Fruit fly (Drosophila melanogaster) whole organism, embryonic: ENCODE results near the gene spidey.

Experiments
- Adf1 ChIP-seq: fragments of 200-800 bp; sonication (Bioruptor generic); IDR thresholded peaks from 2 replicates; pipeline ENCODE4 v1.3.6; 2022; ENCODE audit warnings: missing biosample characterization, missing genetic modification characterization
- Bgb ChIP-seq: fragments of 200-800 bp; sonication (Bioruptor generic); IDR thresholded peaks from 2 replicates; pipeline ENCODE4 v1.3.6; 2022; ENCODE audit warnings: missing biosample characterization, missing genetic modification characterization; ENCODE audit not compliant: partially characterized antibody
- Blimp-1 ChIP-seq: fragments of 200-800 bp; sonication (Bioruptor generic); optimal IDR thresholded peaks from 3 replicates; lab custom pipeline; 2018; ENCODE audit warnings: missing biosample characterization, missing genetic modification characterization, mild to moderate bottlenecking, moderate library complexity, missing genetic modification reagents
- CG10274 ChIP-seq: fragments of 200-800 bp; sonication (Bioruptor generic); optimal IDR thresholded peaks from 3 replicates; lab custom pipeline; 2017; ENCODE audit warnings: missing biosample characterization, mild to moderate bottlenecking, missing genetic modification characterization
- CG10321 ChIP-seq: fragments of 200-800 bp; sonication (Bioruptor generic); IDR thresholded peaks from 2 replicates; pipeline ENCODE4 v1.3.6; 2022; ENCODE audit warnings: missing biosample characterization, missing genetic modification characterization
- CG11247 ChIP-seq: fragments of 200-800 bp; sonication (Bioruptor generic); IDR thresholded peaks from 2 replicates; pipeline ENCODE4 v1.3.6; 2022; ENCODE audit warnings: missing biosample characterization, missing genetic modification characterization
- CG15514 ChIP-seq: fragments of 200-800 bp; sonication (Bioruptor generic); optimal IDR thresholded peaks from 3 replicates; lab custom pipeline; 2017; ENCODE audit warnings: missing biosample characterization, missing genetic modification characterization, mild to moderate bottlenecking, moderate library complexity, missing genetic modification reagents
- CG17912 ChIP-seq: fragments of 200-800 bp; sonication (Bioruptor generic); optimal IDR thresholded peaks from 2 replicates; lab custom pipeline; 2018; ENCODE audit warnings: missing biosample characterization, mild to moderate bottlenecking, missing genetic modification characterization
- CG18619 ChIP-seq: fragments of 200-800 bp; sonication (Bioruptor generic); optimal IDR thresholded peaks from 3 replicates; lab custom pipeline; 2017; ENCODE audit warnings: missing biosample characterization, mild to moderate bottlenecking, missing genetic modification characterization
- CG2875 ChIP-seq: fragments of 200-800 bp; sonication (Bioruptor generic); optimal IDR thresholded peaks from 2 replicates; lab custom pipeline; 2017; ENCODE audit warnings: missing biosample characterization, mild to moderate bottlenecking, missing genetic modification characterization, missing genetic modification reagents
- CG43689 ChIP-seq: fragments of 200-800 bp; sonication (Bioruptor generic); IDR thresholded peaks from 2 replicates; pipeline ENCODE4 v1.3.6; 2022; ENCODE audit warnings: missing biosample characterization, missing genetic modification characterization
- CG7928 ChIP-seq: fragments of 200-800 bp; sonication (Bioruptor generic); optimal IDR thresholded peaks from 2 replicates; lab custom pipeline; 2017; ENCODE audit warnings: missing biosample characterization, mild to moderate bottlenecking, missing genetic modification characterization
- CG7987 ChIP-seq: fragments of 200-800 bp; sonication (Bioruptor generic); optimal IDR thresholded peaks from 2 replicates; lab custom pipeline; 2018; ENCODE audit warnings: missing biosample characterization, mild to moderate bottlenecking, missing genetic modification characterization, moderate library complexity
- Deaf1 ChIP-seq: fragments of 200-800 bp; optimal IDR thresholded peaks from 3 replicates; lab custom pipeline; 2019; ENCODE audit warnings: missing biosample characterization, mild to moderate bottlenecking, missing genetic modification characterization, moderate library complexity
- Dref ChIP-seq: fragments of 200-800 bp; sonication (Bioruptor generic); IDR thresholded peaks from 2 replicates; pipeline ENCODE4 v1.3.6; 2022; ENCODE audit warnings: missing biosample characterization, missing genetic modification characterization
- Gsc ChIP-seq: fragments of 200-800 bp; sonication (Bioruptor generic); IDR thresholded peaks from 2 replicates; pipeline ENCODE4 v1.3.6; 2022; ENCODE audit warnings: missing biosample characterization, missing genetic modification characterization
- H2.0 ChIP-seq: fragments of 200-800 bp; sonication (Bioruptor generic); IDR thresholded peaks from 2 replicates; pipeline ENCODE4 v1.3.6; 2022; ENCODE audit warnings: missing biosample characterization, missing genetic modification characterization
- Lhr ChIP-seq: fragments of 200-800 bp; sonication (Bioruptor generic); optimal IDR thresholded peaks from 3 replicates; lab custom pipeline; 2017; ENCODE audit warnings: mild to moderate bottlenecking, missing biosample characterization, missing genetic modification reagents, missing genetic modification characterization
- Lim3 ChIP-seq: fragments of 200-800 bp; sonication (Bioruptor generic); IDR thresholded peaks from 2 replicates; pipeline ENCODE4 v1.3.6; 2022; ENCODE audit warnings: missing biosample characterization, missing genetic modification characterization
- MTF-1 ChIP-seq: fragments of 200-800 bp; sonication (Bioruptor generic); optimal IDR thresholded peaks from 2 replicates; lab custom pipeline; 2018; ENCODE audit warnings: missing biosample characterization, mild to moderate bottlenecking, missing genetic modification characterization, borderline replicate concordance
- NC2α ChIP-seq: fragments of 200-800 bp; sonication (Bioruptor generic); optimal IDR thresholded peaks from 2 replicates; lab custom pipeline; 2016; ENCODE audit warnings: missing biosample characterization, missing genetic modification characterization
- Nf-YB ChIP-seq: fragments of 200-800 bp; sonication (Bioruptor generic); optimal IDR thresholded peaks from 3 replicates; lab custom pipeline; 2019; ENCODE audit warnings: missing biosample characterization, mild to moderate bottlenecking, missing genetic modification characterization, moderate library complexity
- PHDP ChIP-seq: fragments of 200-800 bp; sonication (Bioruptor generic); optimal IDR thresholded peaks from 3 replicates; lab custom pipeline; 2018; ENCODE audit warnings: missing biosample characterization, mild to moderate bottlenecking, missing genetic modification characterization, moderate library complexity
- Spps ChIP-seq: fragments of 200-800 bp; sonication (Bioruptor generic); optimal IDR thresholded peaks from 2 replicates; lab custom pipeline; 2018; ENCODE audit warnings: missing biosample characterization, mild to moderate bottlenecking, missing genetic modification characterization
- abd-A ChIP-seq: fragments of 200-800 bp; sonication (Bioruptor generic); optimal IDR thresholded peaks from 3 replicates; lab custom pipeline; 2019; ENCODE audit warnings: missing biosample characterization, mild to moderate bottlenecking, missing genetic modification characterization, moderate library complexity
- al ChIP-seq: fragments of 200-800 bp; sonication (Bioruptor generic); IDR thresholded peaks from 2 replicates; pipeline ENCODE4 v1.3.6; 2022; ENCODE audit warnings: missing biosample characterization, missing genetic modification characterization
- aop ChIP-seq: fragments of 200-800 bp; sonication (Bioruptor generic); IDR thresholded peaks from 2 replicates; pipeline ENCODE4 v1.3.6; 2022; ENCODE audit warnings: missing biosample characterization, missing genetic modification characterization
- bbx ChIP-seq: fragments of 200-800 bp; sonication (Bioruptor generic); IDR thresholded peaks from 2 replicates; pipeline ENCODE4 v1.3.6; 2022; ENCODE audit warnings: missing biosample characterization, missing genetic modification characterization; ENCODE audit not compliant: partially characterized antibody
- chn ChIP-seq: fragments of 200-800 bp; sonication (Bioruptor generic); optimal IDR thresholded peaks from 2 replicates; lab custom pipeline; 2016; ENCODE audit warnings: missing biosample characterization, missing genetic modification characterization
- dati ChIP-seq: fragments of 200-800 bp; sonication (Bioruptor generic); IDR thresholded peaks from 2 replicates; pipeline ENCODE4 v1.3.6; 2022; ENCODE audit warnings: missing biosample characterization, missing genetic modification characterization
- dmrt99B ChIP-seq: fragments of 200-800 bp; sonication (Bioruptor generic); optimal IDR thresholded peaks from 2 replicates; lab custom pipeline; 2018; ENCODE audit warnings: missing biosample characterization, mild to moderate bottlenecking, missing genetic modification characterization, moderate library complexity
- exex ChIP-seq: fragments of 200-800 bp; sonication (Bioruptor generic); optimal IDR thresholded peaks from 4 replicates; lab custom pipeline; 2018; ENCODE audit warnings: missing biosample characterization, mild to moderate bottlenecking, missing genetic modification characterization, moderate library complexity
- fd96Cb ChIP-seq: fragments of 200-800 bp; sonication (Bioruptor generic); optimal IDR thresholded peaks from 2 replicates; lab custom pipeline; 2018; ENCODE audit warnings: missing biosample characterization, mild to moderate bottlenecking, missing genetic modification characterization, moderate library complexity
- lmd ChIP-seq: fragments of 200-800 bp; sonication (Bioruptor generic); IDR thresholded peaks from 2 replicates; pipeline ENCODE4 v1.3.6; 2022; ENCODE audit warnings: missing biosample characterization, missing genetic modification characterization
- mam ChIP-seq: fragments of 200-800 bp; sonication (Bioruptor generic); optimal IDR thresholded peaks from 3 replicates; lab custom pipeline; 2016; ENCODE audit warnings: missing biosample characterization, missing genetic modification characterization
- oc ChIP-seq: fragments of 200-800 bp; sonication (Bioruptor generic); optimal IDR thresholded peaks from 2 replicates; lab custom pipeline; 2018; ENCODE audit warnings: missing biosample characterization, mild to moderate bottlenecking, missing genetic modification characterization, moderate library complexity
- onecut ChIP-seq: fragments of 200-800 bp; sonication (Bioruptor generic); IDR thresholded peaks from 2 replicates; pipeline ENCODE4 v1.3.6; 2022; ENCODE audit warnings: missing biosample characterization, missing genetic modification characterization
- p53 ChIP-seq: fragments of 200-800 bp; sonication (Bioruptor generic); optimal IDR thresholded peaks from 2 replicates; lab custom pipeline; 2016; ENCODE audit warnings: missing biosample characterization, missing genetic modification characterization
- pita ChIP-seq: fragments of 200-800 bp; sonication (Bioruptor generic); optimal IDR thresholded peaks from 2 replicates; lab custom pipeline; 2017; ENCODE audit warnings: missing biosample characterization, mild to moderate bottlenecking, missing genetic modification characterization
- prd ChIP-seq, 3 experiments: fragments of >200 bp in 2 of 3; fragments of 200-800 bp in 1 of 3; sonication (Bioruptor generic) in 1 of 3; optimal IDR thresholded peaks in 2 of 3; IDR thresholded peaks in 1 of 3; 2 replicates in 2 of 3; 3 replicates in 1 of 3; pipeline versions ENCODE4 v1.3.6 to Lab custom; 2017 to 2022; ENCODE audit warnings: missing biosample characterization in 1 of 3, missing genetic modification characterization in 1 of 3
- sd ChIP-seq: fragments of 200-800 bp; sonication (Bioruptor generic); optimal IDR thresholded peaks from 3 replicates; lab custom pipeline; 2018; ENCODE audit warnings: missing biosample characterization, mild to moderate bottlenecking, missing genetic modification characterization, moderate library complexity
- sqz ChIP-seq: fragments of 200-800 bp; sonication (Bioruptor generic); optimal IDR thresholded peaks from 3 replicates; lab custom pipeline; 2018; ENCODE audit warnings: missing biosample characterization, mild to moderate bottlenecking, missing genetic modification characterization
- unc-4 ChIP-seq: fragments of 200-800 bp; sonication (Bioruptor generic); IDR thresholded peaks from 2 replicates; pipeline ENCODE4 v1.3.6; 2022; ENCODE audit warnings: missing biosample characterization, missing genetic modification characterization; ENCODE audit not compliant: partially characterized antibody
- unpg ChIP-seq: fragments of 200-800 bp; sonication (Bioruptor generic); optimal IDR thresholded peaks from 3 replicates; lab custom pipeline; 2018; ENCODE audit warnings: missing biosample characterization, mild to moderate bottlenecking, missing genetic modification characterization, moderate library complexity
- wdn ChIP-seq: fragments of 200-800 bp; sonication (Bioruptor generic); IDR thresholded peaks from 2 replicates; pipeline ENCODE4 v1.3.6; 2022; ENCODE audit warnings: missing biosample characterization, missing genetic modification characterization
- zf30C ChIP-seq: fragments of 200-800 bp; sonication (Bioruptor generic); optimal IDR thresholded peaks from 3 replicates; lab custom pipeline; 2018; ENCODE audit warnings: missing biosample characterization, mild to moderate bottlenecking, missing genetic modification characterization

spidey gene

DNA sequence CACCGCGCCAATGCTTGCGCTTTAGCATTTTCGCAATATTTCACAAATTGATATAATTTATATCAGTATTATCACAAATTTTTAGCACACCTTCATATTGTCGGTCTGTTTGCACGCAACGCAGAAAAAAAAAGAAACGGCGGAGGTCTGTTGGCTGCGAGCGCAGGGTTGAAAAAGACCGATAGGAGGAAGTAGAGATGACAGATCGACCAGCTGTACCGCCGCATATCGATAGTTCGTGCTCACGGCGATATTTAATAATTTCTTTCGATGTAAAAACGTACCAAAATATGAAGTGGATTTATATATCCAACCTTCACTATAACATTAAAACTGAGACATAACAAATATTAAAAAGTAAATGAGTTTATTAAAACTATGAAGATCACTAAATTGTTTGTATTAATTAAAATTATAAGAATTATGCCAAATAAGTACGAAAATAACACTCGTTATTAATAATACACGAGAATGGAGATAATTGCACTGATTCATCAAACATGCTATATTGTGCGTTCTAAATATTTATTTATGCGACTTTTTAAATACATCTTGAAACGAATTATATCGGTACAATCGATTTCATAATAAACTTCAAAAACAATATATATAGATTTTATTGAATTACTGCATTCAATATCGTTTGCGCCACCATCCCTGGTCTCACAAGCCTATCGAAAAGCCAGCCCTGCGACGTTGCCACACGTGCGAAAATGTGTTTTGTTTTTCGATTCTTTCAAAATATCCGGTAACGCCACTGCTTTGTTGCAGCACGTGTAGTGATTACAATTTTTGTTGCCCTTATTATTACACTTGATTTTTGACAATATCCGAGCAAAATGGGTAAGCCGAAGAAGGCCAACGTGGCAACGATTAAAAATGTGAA is 7.3 kb upstream of the spidey start, which contains the start of the genes RpS6 and bys (continued):
- TF ChIP-seq exex (tag; lab: Kevin White, UChicago) (no peak), al (GFP tag; lab: Robert Waterston, UW) (peak; percentile 38), mam (GFP tag; lab: Kevin White, UChicago) (peak; percentile 31), CG17912 (GFP tag; lab: Kevin White, UChicago) (peak; percentile 59), unpg (peak; percentile 51), CG15514 (GFP tag; lab: Kevin White, UChicago) (peak; percentile 22), CG10274 (peak; percentile 46)

DNA sequence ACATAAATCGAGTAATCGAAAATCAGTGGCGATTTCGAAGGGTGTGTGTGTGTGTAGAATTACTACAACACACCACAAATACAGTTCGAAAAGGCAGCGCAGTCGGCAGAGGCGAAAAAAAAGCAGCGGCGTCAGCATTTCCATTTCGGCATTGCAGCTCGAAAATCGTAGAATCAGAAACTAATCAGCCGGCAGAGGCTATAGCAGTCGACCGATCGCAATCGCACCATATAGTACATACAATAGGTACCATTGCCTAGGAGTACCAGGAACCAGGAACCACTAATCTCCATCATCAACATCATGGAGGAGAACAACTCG is 298 bp downstream of the spidey start:
- no peak for TF ChIP-seq wdn (GFP tag; lab: Robert Waterston, UW)
- TF ChIP-seq prd (optimal IDR thresholded peaks at IDR 0.05; lab: Kevin White, UChicago): no peak
- no peak for TF ChIP-seq prd (GFP tag; IDR thresholded peaks at IDR 0.05; lab: Robert Waterston, UW)
- TF ChIP-seq pita (GFP tag; lab: Kevin White, UChicago): no peak
- no peak for TF ChIP-seq CG11247 (GFP tag; lab: Robert Waterston, UW)
- TF ChIP-seq sqz (GFP tag; lab: Kevin White, UChicago): no peak
- TF ChIP-seq dmrt99B (tag; lab: Kevin White, UChicago): no peak
- no peak for TF ChIP-seq Spps (tag; lab: Kevin White, UChicago)
- peak; percentile 5 for TF ChIP-seq Adf1 (GFP tag; lab: Robert Waterston, UW)
- no peak for TF ChIP-seq p53 (GFP tag; lab: Kevin White, UChicago)
- no peak for TF ChIP-seq CG43689
- no peak for TF ChIP-seq Lhr (GFP tag; lab: Kevin White, UChicago)
- TF ChIP-seq onecut (GFP tag; lab: Robert Waterston, UW): no peak
- no peak for TF ChIP-seq Gsc (GFP tag; lab: Robert Waterston, UW)
- TF ChIP-seq abd-A: no peak
- TF ChIP-seq Dref: 0 out of 2 replicates have a peak, but pooled peaks have one; percentile 1
- no peak for TF ChIP-seq lmd (GFP tag; lab: Robert Waterston, UW)

DNA sequence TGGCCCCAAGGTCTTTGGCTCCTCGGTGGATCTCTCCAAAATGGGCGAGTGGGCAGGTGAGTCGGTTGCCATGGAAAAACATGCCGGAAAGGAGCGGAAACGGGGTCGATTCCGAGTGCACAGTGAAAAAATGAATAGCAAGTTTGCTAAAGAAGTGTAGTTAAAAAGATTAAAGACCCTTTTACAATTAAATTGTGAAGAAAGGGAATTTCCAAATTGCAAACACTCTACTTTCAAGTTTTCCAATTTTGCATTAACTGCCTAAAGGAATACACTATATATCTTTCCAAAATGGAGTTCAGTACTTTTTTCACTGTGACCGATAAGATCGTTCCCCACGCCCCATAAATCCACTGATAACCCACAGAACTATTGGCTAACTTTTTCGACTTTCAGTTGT is 751 bp downstream of the spidey start:
- TF ChIP-seq CG7928 (GFP tag; lab: Kevin White, UChicago) (no peak), NC2α (GFP tag; lab: Kevin White, UChicago) (no peak), PHDP (peak; percentile 46), MTF-1 (GFP tag; lab: Kevin White, UChicago) (no peak), Deaf1 (tag; lab: Kevin White, UChicago) (no peak), Bgb (GFP tag; lab: Robert Waterston, UW) (no peak), CG7987 (no peak), fd96Cb (peak; percentile 21), zf30C (GFP tag; lab: Kevin White, UChicago) (peak; percentile 18), aop (GFP tag; lab: Robert Waterston, UW) (no peak), Blimp-1 (no peak), CG18619 (GFP tag; lab: Kevin White, UChicago) (no peak), unpg (no peak), CG2875 (GFP tag; lab: Kevin White, UChicago) (no peak), unc-4 (GFP tag; lab: Robert Waterston, UW) (no peak), oc (tag; lab: Kevin White, UChicago) (no peak), Nf-YB (GFP tag; lab: Kevin White, UChicago) (no peak), CG10321 (GFP tag; lab: Robert Waterston, UW) (no peak), chn (GFP tag; lab: Kevin White, UChicago) (no peak), dati (GFP tag; lab: Robert Waterston, UW) (no peak), H2.0 (GFP tag; lab: Robert Waterston, UW) (no peak), bbx (GFP tag; lab: Robert Waterston, UW) (no peak), sd (tag; lab: Kevin White, UChicago) (no peak), Lim3 (GFP tag; lab: Robert Waterston, UW) (no peak)
